Fruit fly (Drosophila melanogaster): ENCODE data around the gene GMF.

The GMF gene

dm6 chr2L:16299466-16300311 is 3.1 kb downstream of the GMF start, which contains the start of the genes heix and CG17328:
Gene heix (minus strand): TSS chr2L:16299858.
Gene CG17328 (plus strand): TSS chr2L:16299943.
- TF ChIP-seq Ets96B (tag; optimal IDR thresholded peaks at IDR 0.05) (peak; percentile 61), lz (GFP tag; optimal IDR thresholded peaks at IDR 0.05) (peak; percentile 78), achi (GFP tag; optimal IDR thresholded peaks at IDR 0.05) (peak; percentile 83), dac (GFP tag; optimal IDR thresholded peaks at IDR 0.05) (peak; percentile 42), CG3032 (tag; optimal IDR thresholded peaks at IDR 0.05) (peak; percentile 64), CG8632 (GFP tag; optimal IDR thresholded peaks at IDR 0.05) (peak; percentile 54), svp (GFP tag) (peak; percentile 92), spab (GFP tag; optimal IDR thresholded peaks at IDR 0.05) (no peak), CG6276 (GFP tag; optimal IDR thresholded peaks at IDR 0.05) (no peak), fd85E (GFP tag; optimal IDR thresholded peaks at IDR 0.05) (no peak), topi (GFP tag; optimal IDR thresholded peaks at IDR 0.05) (peak; percentile 75), Blimp-1 (GFP tag; optimal IDR thresholded peaks at IDR 0.05) (peak; percentile 28), esn (GFP tag; optimal IDR thresholded peaks at IDR 0.05) (peak; percentile 84), cyc (GFP tag; optimal IDR thresholded peaks at IDR 0.05) (peak; percentile 76), CG9139 (GFP tag; optimal IDR thresholded peaks at IDR 0.05) (no peak), salr (GFP tag; optimal IDR thresholded peaks at IDR 0.05) (peak; percentile 63 to 72), OdsH (GFP tag; optimal IDR thresholded peaks at IDR 0.05) (peak; percentile 77), CG34406 (GFP tag; optimal IDR thresholded peaks at IDR 0.05) (peak; percentile 66), Eip75B (GFP tag; optimal IDR thresholded peaks at IDR 0.05) (peak; percentile 79), CG11902 (GFP tag; optimal IDR thresholded peaks at IDR 0.05) (peak; percentile 74), CG6854 (GFP tag; optimal IDR thresholded peaks at IDR 0.05) (peak; percentile 61), CG11762 (GFP tag; optimal IDR thresholded peaks at IDR 0.05; ENCODE audit: insufficient read depth) (peak; percentile 63), vri (GFP tag; optimal IDR thresholded peaks at IDR 0.05) (no peak), eg (GFP tag; IDR thresholded peaks at IDR 0.05) (no peak), CG16779 (tag; optimal IDR thresholded peaks at IDR 0.05) (no peak), dsx (GFP tag; optimal IDR thresholded peaks at IDR 0.05; ENCODE audit: poor library complexity, severe bottlenecking) (no peak), Sox14 (GFP tag; optimal IDR thresholded peaks at IDR 0.05) (peak; percentile 81), fkh (GFP tag; optimal IDR thresholded peaks at IDR 0.05) (peak; percentile 69), CG4318 (GFP tag; optimal IDR thresholded peaks at IDR 0.05) (no peak), CG1621 (tag; optimal IDR thresholded peaks at IDR 0.05) (peak; percentile 66), net (GFP tag; optimal IDR thresholded peaks at IDR 0.05) (no peak), Eip93F (GFP tag; optimal IDR thresholded peaks at IDR 0.05) (peak; percentile 47), Hr39 (GFP tag; optimal IDR thresholded peaks at IDR 0.05) (no peak), CG10631 (GFP tag; optimal IDR thresholded peaks at IDR 0.05) (peak; percentile 80), CG3919 (GFP tag; optimal IDR thresholded peaks at IDR 0.05) (no peak), CG11294 (GFP tag; IDR thresholded peaks at IDR 0.05) (no peak), Hr38 (GFP tag; optimal IDR thresholded peaks at IDR 0.05) (no peak), CG31627 (GFP tag; optimal IDR thresholded peaks at IDR 0.05) (peak; percentile 81), CG10669 (GFP tag; optimal IDR thresholded peaks at IDR 0.05) (no peak), CG32006 (GFP tag; optimal IDR thresholded peaks at IDR 0.05) (no peak), Hr4 (GFP tag; optimal IDR thresholded peaks at IDR 0.05) (peak; percentile 86), Ets21C (GFP tag; optimal IDR thresholded peaks at IDR 0.05) (peak; percentile 74), Lpt (GFP tag; optimal IDR thresholded peaks at IDR 0.05) (no peak), CG7368 (GFP tag; optimal IDR thresholded peaks at IDR 0.05) (peak; percentile 52), ss (GFP tag; optimal IDR thresholded peaks at IDR 0.05) (no peak), Sox102F (GFP tag; optimal IDR thresholded peaks at IDR 0.05) (no peak), Met (GFP tag; optimal IDR thresholded peaks at IDR 0.05) (peak; percentile 77), CG8119 (GFP tag; IDR thresholded peaks at IDR 0.05) (no peak), CG6792 (GFP tag; optimal IDR thresholded peaks at IDR 0.05) (peak; percentile 56), CG6808 (GFP tag; optimal IDR thresholded peaks at IDR 0.05) (no peak)

Data from whole organism, prepupa.